Fruit fly (Drosophila melanogaster): ENCODE results near the gene CG14431.

dm6 chrX:6871746-6872145, 36.3 kb upstream of the CG14431 start:
- no peak for TF ChIP-seq CG8478 (optimal IDR thresholded peaks at IDR 0.05)
- no peak for TF ChIP-seq CTCF (optimal IDR thresholded peaks at IDR 0.05)
